Fruit fly (Drosophila melanogaster): ENCODE data around the gene CG18081.

- no peak for TF ChIP-seq CG8478 (optimal IDR thresholded peaks at IDR 0.05)
- no peak for TF ChIP-seq CTCF (optimal IDR thresholded peaks at IDR 0.05)
Measured at dm6 chr3L:15826985-15827635, 8.1 kb downstream of the CG18081 start.
